Worm (Caenorhabditis elegans): ENCODE results near the gene F25G6.9.

The F25G6.9 gene

ce11 chrV:8569841-8570361 is at the start of gene F25G6.9, which contains the start of gene symk-1:
TSS of gene F25G6.9 (minus strand) at chrV:8570000.
TSS of gene symk-1 (plus strand) at chrV:8570311.
- TF ChIP-seq ceh-14 (tag; optimal IDR thresholded peaks at IDR 0.05) (peak; percentile 12), tbx-2 (tag; optimal IDR thresholded peaks at IDR 0.05) (no peak), ceh-2 (tag; optimal IDR thresholded peaks at IDR 0.05) (no peak), pag-3 (tag; optimal IDR thresholded peaks at IDR 0.05; ENCODE audit: borderline replicate concordance) (no peak), ceh-34 (tag; optimal IDR thresholded peaks at IDR 0.05) (no peak), ztf-16 (tag; optimal IDR thresholded peaks at IDR 0.05) (no peak), nfya-1 (tag; optimal IDR thresholded peaks at IDR 0.05) (peak; percentile 40), pqm-1 (tag; optimal IDR thresholded peaks at IDR 0.05) (no peak), pax-1 (tag; optimal IDR thresholded peaks at IDR 0.05) (no peak), lim-6 (tag; optimal IDR thresholded peaks at IDR 0.05) (no peak), ceh-24 (tag; optimal IDR thresholded peaks at IDR 0.05) (no peak), Y22D7AL.16 (tag; optimal IDR thresholded peaks at IDR 0.05) (no peak)

ce11 chrV:8618738-8619137 is 48.9 kb upstream of the F25G6.9 start, which contains the start of gene grd-5:
TSS of gene grd-5 (plus strand) at chrV:8619032.
- no peak for TF ChIP-seq pha-4 (tag; optimal IDR thresholded peaks at IDR 0.05)
- TF ChIP-seq ceh-30 (tag; optimal IDR thresholded peaks at IDR 0.05): no peak
- TF ChIP-seq pqm-1 (tag; optimal IDR thresholded peaks at IDR 0.05): no peak
- TF ChIP-seq pros-1 (tag; optimal IDR thresholded peaks at IDR 0.05): no peak
- no peak for TF ChIP-seq zip-5 (tag; optimal IDR thresholded peaks at IDR 0.05)
- no peak for TF ChIP-seq T23F11.4 (GFP tag; optimal IDR thresholded peaks at IDR 0.05)
- TF ChIP-seq ama-1 (optimal IDR thresholded peaks at IDR 0.05): no peak
- no peak for TF ChIP-seq sox-2 (GFP tag; IDR thresholded peaks at IDR 0.05)
- no peak for TF ChIP-seq K02D7.2 (tag; optimal IDR thresholded peaks at IDR 0.05)
- no peak for TF ChIP-seq nhr-232 (tag; optimal IDR thresholded peaks at IDR 0.05)
- no peak for TF ChIP-seq unc-42 (tag; optimal IDR thresholded peaks at IDR 0.05)
- no peak for TF ChIP-seq pat-9 (tag; optimal IDR thresholded peaks at IDR 0.05)
- TF ChIP-seq ahr-1 (tag; optimal IDR thresholded peaks at IDR 0.05): no peak
- TF ChIP-seq K09A11.1 (tag; optimal IDR thresholded peaks at IDR 0.05; ENCODE audit: insufficient read depth): no peak
- TF ChIP-seq pag-3 (tag; optimal IDR thresholded peaks at IDR 0.05; ENCODE audit: borderline replicate concordance): no peak
- no peak for TF ChIP-seq tbx-2 (tag; optimal IDR thresholded peaks at IDR 0.05)
- no peak for TF ChIP-seq ceh-48 (tag; optimal IDR thresholded peaks at IDR 0.05)

- TF ChIP-seq T23F11.4 (GFP tag; optimal IDR thresholded peaks at IDR 0.05) (no peak), hlh-30 (tag; optimal IDR thresholded peaks at IDR 0.05; ENCODE audit: insufficient read depth) (no peak), tbx-2 (tag; optimal IDR thresholded peaks at IDR 0.05) (no peak), pha-2 (tag; optimal IDR thresholded peaks at IDR 0.05) (no peak), ceh-34 (tag; optimal IDR thresholded peaks at IDR 0.05) (no peak), ttx-3 (tag; optimal IDR thresholded peaks at IDR 0.05) (no peak), odd-2 (tag; optimal IDR thresholded peaks at IDR 0.05) (no peak), ceh-45 (GFP tag; IDR thresholded peaks at IDR 0.05) (no peak), ceh-14 (tag; optimal IDR thresholded peaks at IDR 0.05) (no peak), C08G9.2 (tag; optimal IDR thresholded peaks at IDR 0.05) (no peak), madf-2 (tag; optimal IDR thresholded peaks at IDR 0.05) (no peak), Y22D7AL.16 (tag; optimal IDR thresholded peaks at IDR 0.05) (no peak), ztf-16 (tag; optimal IDR thresholded peaks at IDR 0.05) (no peak)
Measured at ce11 chrV:8615711-8616110, 45.9 kb upstream of the F25G6.9 start.

ce11 chrV:8610633-8611404 is 41.0 kb upstream of the F25G6.9 start, which contains the start of gene fip-4:
TSS of gene fip-4 (minus strand) at chrV:8611268.
- TF ChIP-seq unc-42 (tag; optimal IDR thresholded peaks at IDR 0.05): peak; percentile 1
- no peak for TF ChIP-seq ahr-1 (tag; optimal IDR thresholded peaks at IDR 0.05)
